Worm (Caenorhabditis elegans) whole organism, L2 larva: ENCODE results near the gene clec-214.

Experiments used
- Y55F3AM.14 ChIP-seq: fragments of 200-800 bp; sonication (Bioruptor generic); optimal IDR thresholded peaks from 2 replicates; lab custom pipeline; 2018; ENCODE audit warnings: mild to moderate bottlenecking, missing genetic modification characterization, missing compliant biosample characterization
- ama-1 ChIP-seq: fragments of 150-350 bp; optimal IDR thresholded peaks from 2 replicates; lab custom pipeline; 2018; ENCODE audit warnings: inconsistent platforms
- blmp-1 ChIP-seq: sonication (generic microtip); optimal IDR thresholded peaks from 2 replicates; lab custom pipeline; 2017; ENCODE audit warnings: missing genetic modification characterization, mild to moderate bottlenecking, missing compliant biosample characterization, antibody characterized with exemption, moderate library complexity; ENCODE audit not compliant: insufficient read depth
- ceh-82 ChIP-seq: fragments of 150-350 bp; optimal IDR thresholded peaks from 2 replicates; lab custom pipeline; 2014; ENCODE audit warnings: missing biosample characterization, missing genetic modification characterization
- lin-11 ChIP-seq: fragments of 150-350 bp; sonication (generic microtip); optimal IDR thresholded peaks from 2 replicates; lab custom pipeline; 2014; ENCODE audit warnings: missing biosample characterization, missing genetic modification characterization, inconsistent platforms, mixed read lengths
- lin-13 ChIP-seq: fragments of 150-350 bp; optimal IDR thresholded peaks from 2 replicates; lab custom pipeline; 2014; ENCODE audit warnings: missing biosample characterization, missing genetic modification reagents, missing genetic modification characterization
- lin-39 ChIP-seq: fragments of 150-350 bp; optimal IDR thresholded peaks from 2 replicates; lab custom pipeline; 2014; ENCODE audit warnings: missing biosample characterization, missing genetic modification reagents, missing genetic modification characterization
- nhr-237 ChIP-seq: fragments of 150-350 bp; optimal IDR thresholded peaks from 2 replicates; lab custom pipeline; 2014; ENCODE audit warnings: missing biosample characterization, missing genetic modification characterization
- nhr-77 ChIP-seq: fragments of 150-350 bp; optimal IDR thresholded peaks from 2 replicates; lab custom pipeline; 2014; ENCODE audit warnings: missing biosample characterization, missing genetic modification characterization
- skn-1 ChIP-seq: sonication (generic microtip); optimal IDR thresholded peaks from 2 replicates; lab custom pipeline; 2017; ENCODE audit warnings: missing biosample characterization, missing genetic modification characterization
- snpc-4 ChIP-seq: fragments of 150-350 bp; optimal IDR thresholded peaks from 2 replicates; lab custom pipeline; 2014; ENCODE audit warnings: missing biosample characterization, missing genetic modification characterization
- unc-62 ChIP-seq: fragments of 150-350 bp; optimal IDR thresholded peaks from 2 replicates; lab custom pipeline; 2014; ENCODE audit warnings: missing biosample characterization, missing genetic modification reagents, missing genetic modification characterization

DNA sequence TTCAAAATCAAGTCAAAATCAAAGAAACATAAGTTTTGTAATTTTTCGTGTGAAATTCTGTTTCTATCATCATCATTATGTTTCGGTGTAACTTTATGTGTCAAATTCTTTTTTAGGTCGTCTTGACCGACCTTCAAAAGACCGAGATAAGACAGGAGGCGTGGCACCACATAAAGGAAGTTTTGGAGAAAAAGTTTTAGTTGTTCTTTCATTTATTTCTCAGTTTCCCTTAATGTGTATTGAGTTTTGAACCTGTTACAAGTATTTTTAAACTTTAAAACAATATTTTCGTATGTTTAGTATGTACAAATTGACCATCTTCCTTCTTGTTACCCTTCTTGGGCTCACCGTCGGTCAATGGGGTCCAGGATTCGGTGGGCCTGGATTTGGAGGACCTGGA, 14.5 kb downstream of the clec-214 start, which contains the start of gene grsp-4:
- TF ChIP-seq blmp-1 (tag; lab: Kevin White, UChicago): no peak
- no peak for TF ChIP-seq lin-39 (tag; lab: Kevin White, UChicago)
- no peak for TF ChIP-seq ama-1 (lab: Kevin White, UChicago)
- no peak for TF ChIP-seq unc-62 (GFP tag; lab: Kevin White, UChicago)
- TF ChIP-seq snpc-4 (tag; lab: Kevin White, UChicago): no peak
- TF ChIP-seq nhr-237 (tag; lab: Kevin White, UChicago): no peak
- no peak for TF ChIP-seq skn-1 (tag; lab: Kevin White, UChicago)
- TF ChIP-seq lin-11 (tag; lab: Kevin White, UChicago): no peak
- no peak for TF ChIP-seq ceh-82
- no peak for TF ChIP-seq nhr-77 (tag; lab: Kevin White, UChicago)
- TF ChIP-seq lin-13 (GFP tag; lab: Kevin White, UChicago): no peak
- TF ChIP-seq Y55F3AM.14 (GFP tag; lab: Kevin White, UChicago): no peak
